Worm (Caenorhabditis elegans) whole organism, L2 larva: Measurements from ENCODE around the gene rad-54.L2.

Experiments
- egl-27 ChIP-seq: sonication (generic microtip); optimal IDR thresholded peaks from 3 replicates; lab custom pipeline; 2017; ENCODE audit warnings: missing biosample characterization, missing genetic modification reagents, missing genetic modification characterization
- peb-1 ChIP-seq: fragments of 150-350 bp; optimal IDR thresholded peaks from 2 replicates; lab custom pipeline; 2014; ENCODE audit warnings: missing biosample characterization, missing genetic modification characterization
- skn-1 ChIP-seq: sonication (generic microtip); optimal IDR thresholded peaks from 2 replicates; lab custom pipeline; 2017; ENCODE audit warnings: missing biosample characterization, missing genetic modification characterization
- unc-39 ChIP-seq: fragments of 150-350 bp; optimal IDR thresholded peaks from 2 replicates; lab custom pipeline; 2014; ENCODE audit warnings: missing biosample characterization, missing genetic modification characterization
- unc-62 ChIP-seq: fragments of 150-350 bp; optimal IDR thresholded peaks from 2 replicates; lab custom pipeline; 2014; ENCODE audit warnings: missing biosample characterization, missing genetic modification reagents, missing genetic modification characterization

DNA sequence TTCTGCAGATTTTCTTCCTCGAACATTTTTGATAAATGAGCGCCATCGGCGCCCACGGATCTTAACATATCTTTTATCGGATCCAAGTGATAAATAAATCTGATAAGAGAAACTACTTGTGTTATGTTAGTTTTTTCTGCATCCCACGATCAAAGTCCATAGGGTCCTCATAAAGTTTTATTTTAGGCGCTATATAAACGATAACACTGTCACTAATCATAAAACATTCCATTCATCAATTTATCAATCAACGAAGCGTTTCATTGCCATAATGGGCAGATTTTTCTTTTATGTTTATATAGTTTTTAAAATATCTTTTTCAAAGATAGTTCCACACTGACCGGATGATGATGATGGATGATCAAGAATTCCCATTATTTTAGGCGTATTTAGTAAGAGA, 29.2 kb upstream of the rad-54.L2 start:
- TF ChIP-seq egl-27 (tag; lab: Kevin White, UChicago) (no peak), skn-1 (tag; lab: Kevin White, UChicago) (no peak), peb-1 (tag; lab: Kevin White, UChicago) (no peak), unc-39 (tag; lab: Kevin White, UChicago) (no peak), unc-62 (GFP tag; lab: Kevin White, UChicago) (peak; percentile 15)
